Fruit fly (Drosophila melanogaster) S2 (cell line): ENCODE data around the gene MME1.

Experiments
- CG8478 ChIP-seq: fragments of >200 bp; optimal IDR thresholded peaks from 2 replicates; lab custom pipeline; 2018
- CTCF ChIP-seq, 2 experiments: fragments of >200 bp; optimal IDR thresholded peaks; 2 replicates each; lab custom pipeline; 2018

MME1 gene

dm6 chr2L:7028440-7028839, 1.1 kb downstream of the MME1 start:
- TF ChIP-seq CG8478 (lab: Kevin White, UChicago) (no peak), CTCF (optimal IDR thresholded peaks at IDR 0.05; lab: Kevin White, UChicago) (no peak)

dm6 chr2L:7028990-7029389, 1.7 kb downstream of the MME1 start:
- TF ChIP-seq CTCF (optimal IDR thresholded peaks at IDR 0.05; lab: Kevin White, UChicago) (no peak), CG8478 (lab: Kevin White, UChicago) (no peak)

- TF ChIP-seq CTCF (optimal IDR thresholded peaks at IDR 0.05; lab: Kevin White, UChicago): peak in 1 of 2 experiments; percentile 32
- TF ChIP-seq CG8478 (lab: Kevin White, UChicago): no peak
These were observed 5.2 kb downstream of the MME1 start, which contains the start of the genes Rab30 and Caper for dm6 chr2L:7032517-7032951. TSS of gene Rab30 (minus strand) at chr2L:7032606. TSS of gene Caper (plus strand) at chr2L:7032721.

- TF ChIP-seq CTCF (optimal IDR thresholded peaks at IDR 0.05; lab: Kevin White, UChicago) (no peak), CG8478 (lab: Kevin White, UChicago) (no peak)
These were observed 5.9 kb downstream of the MME1 start for dm6 chr2L:7033100-7033675.

DNA sequence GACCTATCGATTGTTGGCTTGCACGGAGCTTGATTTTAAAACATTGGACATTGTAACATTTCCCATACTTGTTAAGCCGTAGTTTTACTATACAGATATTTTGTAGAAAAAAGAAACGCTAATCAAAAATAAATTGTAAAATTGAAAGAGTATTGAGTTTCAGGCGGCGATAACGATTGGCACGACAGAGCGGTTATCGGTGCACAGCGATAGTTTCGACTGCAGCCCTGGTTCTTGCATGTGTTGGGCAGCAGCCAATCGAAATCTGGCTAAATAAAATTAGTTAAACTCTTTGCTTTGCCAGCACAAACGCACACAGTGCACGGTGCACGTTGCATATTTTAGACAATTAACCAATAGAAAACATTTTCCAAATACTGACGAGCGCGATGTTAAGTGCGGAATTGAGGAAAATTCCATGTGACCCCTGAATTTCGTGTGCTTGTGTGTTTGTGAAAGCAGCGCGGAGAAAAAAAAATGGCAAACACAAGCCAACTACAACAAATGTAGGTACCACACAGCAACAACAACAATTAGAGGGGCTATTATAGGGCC, 10.5 kb downstream of the MME1 start, which contains the start of gene milt:
Gene milt, plus strand, starts transcription at position 51 of the 555 bp plus-strand sequence.
- TF ChIP-seq CG8478 (lab: Kevin White, UChicago): no peak
- TF ChIP-seq CTCF (optimal IDR thresholded peaks at IDR 0.05; lab: Kevin White, UChicago): peak; percentile 14 to 24

DNA sequence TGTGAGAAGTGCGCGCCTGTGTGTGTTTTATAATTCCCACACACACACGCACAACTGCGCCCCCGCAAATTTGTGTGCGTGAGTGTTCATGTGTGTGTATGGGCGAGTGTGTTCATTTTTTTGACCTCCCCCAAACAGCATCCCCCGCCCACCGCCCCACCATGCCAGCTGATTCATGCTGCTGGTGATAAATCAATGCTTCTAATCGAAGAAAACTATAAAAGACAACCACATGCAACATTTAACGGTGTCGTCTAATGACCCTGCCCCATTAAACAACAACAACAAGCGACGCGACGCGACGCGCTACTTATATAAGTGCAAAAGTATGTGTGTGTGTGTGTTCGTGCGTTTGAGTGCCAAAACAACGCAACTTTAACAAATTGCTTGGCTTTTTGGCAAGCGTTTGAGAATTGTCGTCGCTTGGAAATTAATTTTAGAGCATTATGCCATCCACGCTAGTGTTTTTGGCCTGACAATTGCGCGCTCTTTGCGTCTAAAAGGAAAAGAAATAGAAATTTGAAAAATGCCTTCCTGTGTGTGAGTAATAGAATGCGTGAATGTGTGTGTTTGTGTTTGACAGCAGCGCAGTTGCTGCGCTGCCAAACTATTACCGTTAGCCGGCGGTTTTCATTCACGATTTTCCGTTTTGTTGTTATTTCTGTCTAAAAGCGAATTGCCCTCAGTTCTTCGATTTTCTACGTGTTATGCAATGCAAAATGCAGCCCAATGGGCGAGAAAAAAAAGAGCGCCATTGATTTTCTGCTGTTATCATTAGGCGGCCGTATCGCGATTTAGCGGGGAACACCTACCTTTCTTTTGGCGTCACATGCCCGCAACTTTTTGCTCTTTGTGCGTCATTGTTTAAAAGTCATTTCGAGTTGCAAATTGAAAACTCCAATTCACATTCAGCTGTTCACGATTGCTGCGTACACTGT, 11.3 kb downstream of the MME1 start:
- TF ChIP-seq CG8478 (lab: Kevin White, UChicago): no peak
- no peak for TF ChIP-seq CTCF (optimal IDR thresholded peaks at IDR 0.05; lab: Kevin White, UChicago)

- TF ChIP-seq CG8478 (lab: Kevin White, UChicago) (no peak), CTCF (optimal IDR thresholded peaks at IDR 0.05; lab: Kevin White, UChicago) (no peak)
These were observed 12.0 kb downstream of the MME1 start for dm6 chr2L:7039342-7039684.

dm6 chr2L:7042150-7042811, 15.0 kb downstream of the MME1 start:
- TF ChIP-seq CTCF (optimal IDR thresholded peaks at IDR 0.05; lab: Kevin White, UChicago): no peak
- no peak for TF ChIP-seq CG8478 (lab: Kevin White, UChicago)

dm6 chr2L:7043039-7043905, 15.9 kb downstream of the MME1 start:
- TF ChIP-seq CTCF (optimal IDR thresholded peaks at IDR 0.05; lab: Kevin White, UChicago) (peak in 1 of 2 experiments; percentile 5), CG8478 (lab: Kevin White, UChicago) (no peak)

dm6 chr2L:7047703-7048102, 20.4 kb downstream of the MME1 start:
- TF ChIP-seq CTCF (optimal IDR thresholded peaks at IDR 0.05; lab: Kevin White, UChicago): no peak
- no peak for TF ChIP-seq CG8478 (lab: Kevin White, UChicago)

DNA sequence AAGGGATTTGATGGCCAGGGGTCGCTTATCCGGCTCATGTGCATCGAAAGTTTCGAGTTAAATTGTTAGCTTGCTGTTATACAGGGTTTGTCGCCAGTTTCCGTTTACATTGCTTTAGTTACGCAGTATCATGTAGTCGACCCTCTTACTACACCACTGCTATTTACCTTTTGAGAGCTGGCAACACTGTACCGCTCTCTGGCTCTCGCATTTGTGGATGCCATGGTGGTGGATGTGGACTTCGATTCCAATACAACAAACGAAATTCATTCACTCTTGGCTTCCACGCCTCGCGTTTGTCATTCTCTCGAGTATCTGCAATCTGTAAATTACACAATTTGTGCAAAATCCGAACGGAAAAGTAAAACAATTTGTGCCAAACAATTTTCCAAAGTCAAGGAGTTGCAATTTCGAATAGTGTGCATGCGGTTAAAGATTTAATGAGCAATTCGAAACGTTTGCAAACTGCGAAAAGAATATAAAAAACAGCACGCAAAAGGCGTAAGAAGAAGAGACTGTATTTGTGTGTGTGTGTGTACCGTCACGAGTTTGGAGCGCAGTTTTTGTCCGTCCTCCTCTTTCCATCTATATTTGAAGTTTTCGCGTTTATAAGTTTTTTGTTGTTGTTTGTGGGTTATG, 21.8 kb downstream of the MME1 start:
- TF ChIP-seq CG8478 (lab: Kevin White, UChicago) (no peak), CTCF (optimal IDR thresholded peaks at IDR 0.05; lab: Kevin White, UChicago) (peak in 1 of 2 experiments; percentile 35)

DNA sequence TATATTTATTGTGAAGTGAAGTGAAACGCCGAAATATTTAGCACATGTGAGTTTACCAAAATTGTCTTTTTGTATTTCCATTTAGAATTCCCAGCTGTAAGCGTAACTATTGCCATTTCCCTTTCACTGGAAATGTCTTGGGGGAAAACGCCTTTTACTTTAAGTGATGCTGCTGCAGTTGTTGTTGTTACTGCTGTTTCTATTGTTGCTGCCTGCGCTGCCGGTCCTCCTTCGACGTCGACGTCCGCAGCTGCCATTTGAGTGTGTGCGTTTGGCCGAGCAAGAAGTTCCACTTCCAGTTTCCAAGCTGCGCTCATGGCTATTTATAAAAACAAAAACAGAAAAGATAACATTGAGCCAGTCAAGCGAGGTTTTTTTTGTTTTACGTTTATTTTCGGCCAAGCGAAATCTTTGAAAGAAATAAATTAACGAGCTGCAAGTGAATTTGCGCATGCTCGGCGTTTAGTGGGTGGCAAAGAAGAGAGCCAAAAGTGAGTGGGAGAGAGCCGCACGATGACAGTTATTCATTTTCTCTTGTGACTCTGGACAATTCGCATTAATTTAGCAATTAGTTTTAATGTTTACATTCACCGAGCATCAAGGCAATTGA, 22.5 kb downstream of the MME1 start:
- TF ChIP-seq CG8478 (lab: Kevin White, UChicago) (no peak), CTCF (optimal IDR thresholded peaks at IDR 0.05; lab: Kevin White, UChicago) (no peak)
